Fruit fly (Drosophila melanogaster): ENCODE data around the gene eIF1A.
A peak's percentile ranks its signal among the peaks of the same experiment; 100 is the strongest.

eIF1A gene

dm6 chr3R:18283441-18283840 is 9.0 kb downstream of the eIF1A start, which contains the start of the genes CG14312 and CG8064 (continued):
- TF ChIP-seq lab (GFP tag; optimal IDR thresholded peaks at IDR 0.05) (no peak), CG10366 (GFP tag; IDR thresholded peaks at IDR 0.05) (no peak), sna (GFP tag; IDR thresholded peaks at IDR 0.05; ENCODE audit: partially characterized antibody) (peak; percentile 52; the same call in 1 of the 2 replicates), CG11695 (GFP tag; IDR thresholded peaks at IDR 0.05) (no peak), sug (tag; optimal IDR thresholded peaks at IDR 0.05) (no peak), lola (GFP tag; optimal IDR thresholded peaks at IDR 0.05) (no peak), schlank (tag; optimal IDR thresholded peaks at IDR 0.05) (no peak), zen2 (GFP tag; IDR thresholded peaks at IDR 0.05; ENCODE audit: partially characterized antibody) (no peak; the same call in 2 of the 3 replicates), CG1603 (tag; optimal IDR thresholded peaks at IDR 0.05) (no peak), CG12744 (GFP tag; optimal IDR thresholded peaks at IDR 0.05) (no peak), mld (GFP tag; IDR thresholded peaks at IDR 0.05; ENCODE audit: partially characterized antibody) (no peak), cg (GFP tag; optimal IDR thresholded peaks at IDR 0.05) (no peak), Dref (GFP tag; IDR thresholded peaks at IDR 0.05) (peak; percentile 94), lov (optimal IDR thresholded peaks at IDR 0.05) (no peak), lov (GFP tag; IDR thresholded peaks at IDR 0.05) (no peak), peb (GFP tag; IDR thresholded peaks at IDR 0.05) (no peak), Atf3 (GFP tag; optimal IDR thresholded peaks at IDR 0.05) (no peak), Lim3 (GFP tag; IDR thresholded peaks at IDR 0.05) (no peak), bsh (GFP tag; optimal IDR thresholded peaks at IDR 0.05) (no peak), Ravus (GFP tag; IDR thresholded peaks at IDR 0.05) (no peak), pzg (GFP tag; optimal IDR thresholded peaks at IDR 0.05) (peak; percentile 93), slp2 (GFP tag; optimal IDR thresholded peaks at IDR 0.05) (no peak), CG14860 (GFP tag; IDR thresholded peaks at IDR 0.05; ENCODE audit: partially characterized antibody) (0 out of 3 replicates have a peak, but pooled peaks have one; percentile 10), CG5953 (GFP tag; IDR thresholded peaks at IDR 0.05) (no peak), Nf-YC (tag; optimal IDR thresholded peaks at IDR 0.05) (no peak), Bdp1 (GFP tag; optimal IDR thresholded peaks at IDR 0.05) (no peak), Mrtf (GFP tag; IDR thresholded peaks at IDR 0.05) (no peak), CG12104 (GFP tag; optimal IDR thresholded peaks at IDR 0.05) (no peak), CG11247 (GFP tag; IDR thresholded peaks at IDR 0.05) (no peak), dmrt11E (tag; optimal IDR thresholded peaks at IDR 0.05) (no peak), amos (GFP tag; IDR thresholded peaks at IDR 0.05; ENCODE audit: partially characterized antibody) (peak; percentile 80), CG7839 (tag; optimal IDR thresholded peaks at IDR 0.05) (no peak), CG10209 (GFP tag; optimal IDR thresholded peaks at IDR 0.05) (no peak), CG6683 (GFP tag; optimal IDR thresholded peaks at IDR 0.05) (no peak), ind (GFP tag; optimal IDR thresholded peaks at IDR 0.05) (no peak), H2.0 (GFP tag; IDR thresholded peaks at IDR 0.05) (no peak), bigmax (GFP tag; optimal IDR thresholded peaks at IDR 0.05) (no peak), bowl (GFP tag; IDR thresholded peaks at IDR 0.05) (no peak), CG2712 (tag; optimal IDR thresholded peaks at IDR 0.05) (no peak), knrl (GFP tag; IDR thresholded peaks at IDR 0.05; ENCODE audit: partially characterized antibody) (peak; percentile 67), Camta (GFP tag; optimal IDR thresholded peaks at IDR 0.05) (no peak), nerfin-2 (GFP tag; IDR thresholded peaks at IDR 0.05; ENCODE audit: partially characterized antibody) (peak; percentile 30; the same call in 1 of the 2 replicates), CG30403 (GFP tag; optimal IDR thresholded peaks at IDR 0.05) (no peak), gro (GFP tag; optimal IDR thresholded peaks at IDR 0.05) (peak; percentile 10), pros (GFP tag; optimal IDR thresholded peaks at IDR 0.05) (no peak), trem (tag; optimal IDR thresholded peaks at IDR 0.05) (peak; percentile 99), exex (tag; optimal IDR thresholded peaks at IDR 0.05) (no peak), GATAe (GFP tag; conservative IDR thresholded peaks at IDR 0.05) (no peak), prd (optimal IDR thresholded peaks at IDR 0.05) (no peak), prd (GFP tag; IDR thresholded peaks at IDR 0.05) (no peak), fd96Cb (tag; optimal IDR thresholded peaks at IDR 0.05) (no peak)
